Fruit fly (Drosophila melanogaster): ENCODE data around the gene CG7778.

- TF ChIP-seq eve (GFP tag; optimal IDR thresholded peaks at IDR 0.05): no peak
- TF ChIP-seq CG6765 (GFP tag; optimal IDR thresholded peaks at IDR 0.05): no peak
- no peak for TF ChIP-seq CG4707 (GFP tag; optimal IDR thresholded peaks at IDR 0.05)
- TF ChIP-seq inv (GFP tag; IDR thresholded peaks at IDR 0.05; ENCODE audit: partially characterized antibody): no peak
- no peak for TF ChIP-seq slou (GFP tag; optimal IDR thresholded peaks at IDR 0.05)
- no peak for TF ChIP-seq mirr (GFP tag; optimal IDR thresholded peaks at IDR 0.05)
- no peak for TF ChIP-seq grau (tag; optimal IDR thresholded peaks at IDR 0.05)
- TF ChIP-seq Atf3 (GFP tag; optimal IDR thresholded peaks at IDR 0.05): no peak
- no peak for TF ChIP-seq CG30403 (GFP tag; optimal IDR thresholded peaks at IDR 0.05)
- TF ChIP-seq CG18262 (tag; optimal IDR thresholded peaks at IDR 0.05): no peak
- TF ChIP-seq kay (GFP tag; optimal IDR thresholded peaks at IDR 0.05): no peak
- TF ChIP-seq sc (optimal IDR thresholded peaks at IDR 0.05): no peak
- TF ChIP-seq sc (GFP tag; optimal IDR thresholded peaks at IDR 0.05): no peak
- TF ChIP-seq peb (GFP tag; IDR thresholded peaks at IDR 0.05): no peak
- TF ChIP-seq CG5180 (GFP tag; optimal IDR thresholded peaks at IDR 0.05): no peak
Measured at dm6 chr2L:8327272-8327555, 19.2 kb upstream of the CG7778 start, which contains the start of gene CG14275.

Measured in whole organism, embryonic.